Fruit fly (Drosophila melanogaster) whole organism, prepupa: ENCODE results near the gene wa-cup.

Experiments
- Blimp-1 ChIP-seq: fragments of 200-800 bp; sonication (Bioruptor generic); optimal IDR thresholded peaks from 3 replicates; lab custom pipeline; 2017; ENCODE audit warnings: missing biosample characterization, missing genetic modification characterization, mild to moderate bottlenecking, moderate library complexity, missing genetic modification reagents
- CG10631 ChIP-seq: fragments of 200-800 bp; sonication (Bioruptor generic); optimal IDR thresholded peaks from 2 replicates; lab custom pipeline; 2016; ENCODE audit warnings: missing biosample characterization, missing genetic modification characterization
- CG10669 ChIP-seq: fragments of 200-800 bp; sonication (Bioruptor generic); optimal IDR thresholded peaks from 3 replicates; lab custom pipeline; 2018; ENCODE audit warnings: missing biosample characterization, mild to moderate bottlenecking, missing genetic modification characterization, moderate library complexity
- CG11294 ChIP-seq: fragments of 200-800 bp; sonication (Bioruptor generic); IDR thresholded peaks from 2 replicates; pipeline ENCODE4 v1.3.6; 2022; ENCODE audit warnings: missing biosample characterization, missing genetic modification characterization
- CG11762 ChIP-seq: fragments of 200-800 bp; sonication (Bioruptor generic); optimal IDR thresholded peaks from 3 replicates; lab custom pipeline; 2016; ENCODE audit warnings: missing biosample characterization, missing genetic modification characterization; ENCODE audit not compliant: insufficient read depth
- CG11902 ChIP-seq: fragments of 200-800 bp; sonication (Bioruptor generic); optimal IDR thresholded peaks from 3 replicates; lab custom pipeline; 2016; ENCODE audit warnings: missing biosample characterization, missing genetic modification characterization
- CG1621 ChIP-seq: fragments of 200-800 bp; sonication (Bioruptor generic); optimal IDR thresholded peaks from 3 replicates; lab custom pipeline; 2018; ENCODE audit warnings: missing biosample characterization, mild to moderate bottlenecking, missing genetic modification characterization
- CG3032 ChIP-seq: fragments of 200-800 bp; optimal IDR thresholded peaks from 2 replicates; lab custom pipeline; 2019; ENCODE audit warnings: missing biosample characterization, mild to moderate bottlenecking, missing genetic modification characterization, moderate library complexity
- CG31627 ChIP-seq: fragments of 200-800 bp; sonication (Bioruptor generic); optimal IDR thresholded peaks from 3 replicates; lab custom pipeline; 2016; ENCODE audit warnings: missing biosample characterization, missing genetic modification characterization
- CG32006 ChIP-seq: fragments of 200-800 bp; sonication (Bioruptor generic); optimal IDR thresholded peaks from 3 replicates; lab custom pipeline; 2017; ENCODE audit warnings: missing biosample characterization, mild to moderate bottlenecking, missing genetic modification characterization
- CG34406 ChIP-seq: fragments of 200-800 bp; sonication (Bioruptor generic); optimal IDR thresholded peaks from 3 replicates; lab custom pipeline; 2016; ENCODE audit warnings: missing biosample characterization, missing genetic modification characterization
- CG6276 ChIP-seq: fragments of 200-800 bp; sonication (Bioruptor generic); optimal IDR thresholded peaks from 2 replicates; lab custom pipeline; 2017; ENCODE audit warnings: missing biosample characterization, mild to moderate bottlenecking, missing genetic modification characterization
- CG6792 ChIP-seq: fragments of 200-800 bp; sonication (Bioruptor generic); optimal IDR thresholded peaks from 3 replicates; lab custom pipeline; 2016; ENCODE audit warnings: missing biosample characterization, missing genetic modification characterization
- CG6808 ChIP-seq: fragments of 200-800 bp; sonication (Bioruptor generic); optimal IDR thresholded peaks from 3 replicates; lab custom pipeline; 2017; ENCODE audit warnings: missing biosample characterization, missing genetic modification characterization, mild to moderate bottlenecking, moderate library complexity, missing genetic modification reagents
- CG6854 ChIP-seq: fragments of 200-800 bp; sonication (Bioruptor generic); optimal IDR thresholded peaks from 2 replicates; lab custom pipeline; 2017; ENCODE audit warnings: missing biosample characterization, mild to moderate bottlenecking, missing genetic modification characterization
- CG7368 ChIP-seq: fragments of 200-800 bp; sonication (Bioruptor generic); optimal IDR thresholded peaks from 3 replicates; lab custom pipeline; 2016; ENCODE audit warnings: missing biosample characterization, missing genetic modification characterization
- CG8119 ChIP-seq: fragments of 200-800 bp; sonication (Bioruptor generic); IDR thresholded peaks from 3 replicates; pipeline ENCODE4 v1.3.6; 2022; ENCODE audit warnings: missing biosample characterization, missing genetic modification characterization
- CG8319 ChIP-seq: fragments of 200-800 bp; sonication (Bioruptor generic); optimal IDR thresholded peaks from 3 replicates; lab custom pipeline; 2016; ENCODE audit warnings: missing biosample characterization, missing genetic modification characterization
- Eip75B ChIP-seq: fragments of 200-800 bp; sonication (Bioruptor generic); optimal IDR thresholded peaks from 3 replicates; lab custom pipeline; 2016; ENCODE audit warnings: missing biosample characterization, missing genetic modification characterization
- Eip93F ChIP-seq: fragments of 200-800 bp; sonication (Bioruptor generic); optimal IDR thresholded peaks from 2 replicates; lab custom pipeline; 2016; ENCODE audit warnings: missing biosample characterization, mild to moderate bottlenecking, missing genetic modification characterization
- Ets96B ChIP-seq: fragments of 200-800 bp; optimal IDR thresholded peaks from 2 replicates; lab custom pipeline; 2019; ENCODE audit warnings: missing biosample characterization, mild to moderate bottlenecking, missing genetic modification characterization, moderate library complexity
- Gug ChIP-seq: fragments of 200-800 bp; sonication (Bioruptor generic); IDR thresholded peaks from 2 replicates; pipeline ENCODE4 v1.3.6; 2022; ENCODE audit warnings: missing biosample characterization, missing genetic modification characterization
- Hr38 ChIP-seq: sonication (Bioruptor generic); optimal IDR thresholded peaks from 2 replicates; lab custom pipeline; 2016; ENCODE audit warnings: missing biosample characterization, missing genetic modification characterization
- Hr39 ChIP-seq: fragments of 200-800 bp; sonication (Bioruptor generic); optimal IDR thresholded peaks from 2 replicates; lab custom pipeline; 2016; ENCODE audit warnings: missing biosample characterization, missing genetic modification characterization
- Lpt ChIP-seq: fragments of 200-800 bp; sonication (Bioruptor generic); optimal IDR thresholded peaks from 3 replicates; lab custom pipeline; 2016; ENCODE audit warnings: missing biosample characterization, missing genetic modification characterization
- Sox102F ChIP-seq: fragments of 200-800 bp; sonication (Bioruptor generic); optimal IDR thresholded peaks from 2 replicates; lab custom pipeline; 2016; ENCODE audit warnings: missing biosample characterization, mild to moderate bottlenecking, missing genetic modification characterization
- Sox14 ChIP-seq: fragments of 200-800 bp; sonication (Bioruptor generic); optimal IDR thresholded peaks from 3 replicates; lab custom pipeline; 2016; ENCODE audit warnings: missing biosample characterization, missing genetic modification characterization
- Sox15 ChIP-seq: fragments of 200-800 bp; sonication (Bioruptor generic); optimal IDR thresholded peaks from 3 replicates; lab custom pipeline; 2016; ENCODE audit warnings: missing biosample characterization, missing genetic modification characterization
- achi ChIP-seq: fragments of 200-800 bp; sonication (Bioruptor generic); optimal IDR thresholded peaks from 3 replicates; lab custom pipeline; 2016; ENCODE audit warnings: missing biosample characterization, missing genetic modification characterization
- acj6 ChIP-seq: fragments of 200-800 bp; sonication (Bioruptor generic); optimal IDR thresholded peaks from 3 replicates; lab custom pipeline; 2016; ENCODE audit warnings: missing biosample characterization, missing genetic modification characterization
- dac ChIP-seq: fragments of 200-800 bp; sonication (Bioruptor generic); optimal IDR thresholded peaks from 2 replicates; lab custom pipeline; 2017; ENCODE audit warnings: missing biosample characterization, mild to moderate bottlenecking, missing genetic modification characterization
- dsx ChIP-seq: fragments of 200-800 bp; optimal IDR thresholded peaks from 3 replicates; lab custom pipeline; 2019; ENCODE audit warnings: missing biosample characterization, mild to moderate bottlenecking, missing genetic modification characterization, moderate library complexity; ENCODE audit not compliant: poor library complexity, severe bottlenecking
- esn ChIP-seq: fragments of 200-800 bp; sonication (Bioruptor generic); optimal IDR thresholded peaks from 2 replicates; lab custom pipeline; 2016; ENCODE audit warnings: missing biosample characterization, mild to moderate bottlenecking, missing genetic modification characterization, moderate library complexity
- fd85E ChIP-seq: fragments of 200-800 bp; sonication (Bioruptor generic); optimal IDR thresholded peaks from 3 replicates; lab custom pipeline; 2016; ENCODE audit warnings: missing biosample characterization, missing genetic modification characterization
- lz ChIP-seq: fragments of 200-800 bp; sonication (Bioruptor generic); optimal IDR thresholded peaks from 3 replicates; lab custom pipeline; 2016; ENCODE audit warnings: missing biosample characterization, missing genetic modification characterization
- net ChIP-seq: fragments of 200-800 bp; sonication (Bioruptor generic); optimal IDR thresholded peaks from 3 replicates; lab custom pipeline; 2016; ENCODE audit warnings: missing biosample characterization, missing genetic modification characterization
- pdm3 ChIP-seq: fragments of 200-800 bp; sonication (Bioruptor generic); optimal IDR thresholded peaks from 3 replicates; lab custom pipeline; 2016; ENCODE audit warnings: missing biosample characterization, missing genetic modification characterization
- salr ChIP-seq, 2 experiments: fragments of 200-800 bp; sonication (Bioruptor generic); optimal IDR thresholded peaks; 3 replicates each; lab custom pipeline; 2016 to 2018; ENCODE audit warnings: missing biosample characterization in 2 of 2, missing genetic modification characterization in 2 of 2, mild to moderate bottlenecking in 1 of 2
- spab ChIP-seq: fragments of 200-800 bp; sonication (Bioruptor generic); optimal IDR thresholded peaks from 2 replicates; lab custom pipeline; 2017; ENCODE audit warnings: missing biosample characterization, mild to moderate bottlenecking, missing genetic modification characterization, missing genetic modification reagents
- ss ChIP-seq, 2 experiments: fragments of 200-800 bp; sonication (Bioruptor generic); optimal IDR thresholded peaks; 2 replicates in 1 of 2; 3 replicates in 1 of 2; lab custom pipeline; 2017 to 2018; ENCODE audit warnings: mild to moderate bottlenecking in 2 of 2, missing biosample characterization in 2 of 2, missing genetic modification characterization in 2 of 2, moderate library complexity in 1 of 2
- svp ChIP-seq: fragments of 200-800 bp; sonication (Bioruptor generic); peaks from one replicate; lab custom pipeline; 2016; ENCODE audit warnings: missing biosample characterization, missing genetic modification characterization
- topi ChIP-seq: fragments of 200-800 bp; sonication (Bioruptor generic); optimal IDR thresholded peaks from 3 replicates; lab custom pipeline; 2016; ENCODE audit warnings: missing biosample characterization, missing genetic modification characterization

Gene wa-cup

dm6 chr3R:7420465-7420864 lies at the start of gene wa-cup:
wa-cup (plus strand) TSS chr3R:7420765.
- TF ChIP-seq net (GFP tag; lab: Kevin White, UChicago) (no peak), Gug (GFP tag; lab: Robert Waterston, UW) (no peak), CG3032 (tag; lab: Kevin White, UChicago) (no peak), Sox15 (GFP tag; lab: Kevin White, UChicago) (no peak), CG11294 (GFP tag; lab: Robert Waterston, UW) (no peak), CG8119 (no peak), CG7368 (GFP tag; lab: Kevin White, UChicago) (no peak), Hr39 (GFP tag; lab: Kevin White, UChicago) (no peak), Eip75B (no peak)

- TF ChIP-seq Lpt (no peak), dac (GFP tag; lab: Kevin White, UChicago) (no peak), Sox102F (GFP tag; lab: Kevin White, UChicago) (no peak), esn (GFP tag; lab: Kevin White, UChicago) (no peak), spab (GFP tag; lab: Kevin White, UChicago) (no peak), fd85E (GFP tag; lab: Kevin White, UChicago) (no peak), Ets96B (no peak), Eip93F (GFP tag; lab: Kevin White, UChicago) (no peak), CG6808 (GFP tag; lab: Kevin White, UChicago) (no peak), svp (GFP tag; lab: Kevin White, UChicago) (no peak), dsx (GFP tag; lab: Kevin White, UChicago) (no peak), CG11294 (GFP tag; lab: Robert Waterston, UW) (no peak), CG31627 (GFP tag; lab: Kevin White, UChicago) (no peak), pdm3 (GFP tag; lab: Kevin White, UChicago) (no peak), CG6854 (GFP tag; lab: Kevin White, UChicago) (no peak)
- TF ChIP-seq, all 60 proteins: peak for 0
These were observed 29.5 kb upstream of the wa-cup start, which contains the start of gene CG42650 for dm6 chr3R:7391113-7391512. CG42650 (plus strand) TSS chr3R:7391413.

- no peak for TF ChIP-seq CG8319 (GFP tag; lab: Kevin White, UChicago)
- TF ChIP-seq Hr39 (GFP tag; lab: Kevin White, UChicago), result no peak
- no peak for TF ChIP-seq Sox14
- no peak for TF ChIP-seq CG31627 (GFP tag; lab: Kevin White, UChicago)
- no peak for TF ChIP-seq CG34406
- no peak for TF ChIP-seq Eip93F (GFP tag; lab: Kevin White, UChicago)
- TF ChIP-seq spab (GFP tag; lab: Kevin White, UChicago), result no peak
- TF ChIP-seq lz (GFP tag; lab: Kevin White, UChicago), result no peak
- TF ChIP-seq CG6854 (GFP tag; lab: Kevin White, UChicago), result no peak
- no peak for TF ChIP-seq dac (GFP tag; lab: Kevin White, UChicago)
- no peak for TF ChIP-seq pdm3 (GFP tag; lab: Kevin White, UChicago)
- TF ChIP-seq CG1621, result no peak
- TF ChIP-seq topi (GFP tag; lab: Kevin White, UChicago), result no peak
- TF ChIP-seq Sox15 (GFP tag; lab: Kevin White, UChicago), result no peak
- TF ChIP-seq Lpt, result no peak
- no peak for TF ChIP-seq salr (GFP tag; optimal IDR thresholded peaks at IDR 0.05; lab: Kevin White, UChicago)
- TF ChIP-seq Hr38 (GFP tag; lab: Kevin White, UChicago), result no peak
- no peak for TF ChIP-seq fd85E (GFP tag; lab: Kevin White, UChicago)
- TF ChIP-seq CG7368 (GFP tag; lab: Kevin White, UChicago), result no peak
These were observed 26.5 kb upstream of the wa-cup start for dm6 chr3R:7394047-7394446.

- TF ChIP-seq acj6, result no peak
- TF ChIP-seq CG31627 (GFP tag; lab: Kevin White, UChicago), result no peak
- TF ChIP-seq CG32006 (GFP tag; lab: Kevin White, UChicago), result no peak
- no peak for TF ChIP-seq dsx (GFP tag; lab: Kevin White, UChicago)
- no peak for TF ChIP-seq CG11902 (GFP tag; lab: Kevin White, UChicago)
- no peak for TF ChIP-seq CG6792 (GFP tag; lab: Kevin White, UChicago)
- no peak for TF ChIP-seq CG6276
- TF ChIP-seq Blimp-1 (GFP tag; lab: Kevin White, UChicago), result no peak
- no peak for TF ChIP-seq pdm3 (GFP tag; lab: Kevin White, UChicago)
- TF ChIP-seq CG10631 (GFP tag; lab: Kevin White, UChicago), result no peak
- TF ChIP-seq achi (GFP tag; lab: Kevin White, UChicago), result no peak
- TF ChIP-seq CG8319 (GFP tag; lab: Kevin White, UChicago), result no peak
- TF ChIP-seq salr (GFP tag; optimal IDR thresholded peaks at IDR 0.05; lab: Kevin White, UChicago), result no peak
- TF ChIP-seq ss (GFP tag; optimal IDR thresholded peaks at IDR 0.05; lab: Kevin White, UChicago), result no peak
- TF ChIP-seq CG10669, result no peak
- TF ChIP-seq spab (GFP tag; lab: Kevin White, UChicago), result no peak
- TF ChIP-seq CG11762 (GFP tag; lab: Kevin White, UChicago), result no peak
These were observed 14.0 kb upstream of the wa-cup start, which contains the start of gene Ir84a for dm6 chr3R:7406569-7406968. Ir84a (plus strand) TSS chr3R:7406869.
